Worm (Caenorhabditis elegans) whole organism, young adult: Measurements from ENCODE around the gene E02H9.3.
A peak's percentile ranks its signal among the peaks of the same experiment; 100 is the strongest.

Source experiments
- K11D2.4 ChIP-seq: fragments of 200-800 bp; sonication (Bioruptor generic); IDR thresholded peaks from 2 replicates; pipeline ENCODE4 v1.3.6; 2022; ENCODE audit warnings: missing genetic modification reagents, missing genetic modification characterization, missing compliant biosample characterization
- bed-2 ChIP-seq: fragments of 200-800 bp; sonication (Bioruptor generic); IDR thresholded peaks from 2 replicates; pipeline ENCODE4 v1.3.6; 2022; ENCODE audit warnings: missing genetic modification reagents, missing genetic modification characterization, missing compliant biosample characterization
- ceh-100 ChIP-seq: fragments of 200-800 bp; sonication (Bioruptor generic); IDR thresholded peaks from 2 replicates; pipeline ENCODE4 v1.3.6; 2022; ENCODE audit warnings: missing genetic modification reagents, missing genetic modification characterization, missing compliant biosample characterization
- ceh-27 ChIP-seq: fragments of 200-800 bp; sonication (Bioruptor generic); optimal IDR thresholded peaks from 2 replicates; lab custom pipeline; 2018; ENCODE audit warnings: mild to moderate bottlenecking, missing genetic modification characterization, moderate library complexity, missing compliant biosample characterization
- die-1 ChIP-seq: sonication (generic microtip); optimal IDR thresholded peaks from 2 replicates; lab custom pipeline; 2016; ENCODE audit warnings: missing genotype, mild to moderate bottlenecking, missing genetic modification characterization, missing compliant biosample characterization
- efl-1 ChIP-seq: fragments of 150-350 bp; optimal IDR thresholded peaks from 2 replicates; lab custom pipeline; 2014; ENCODE audit warnings: missing biosample characterization, missing genetic modification reagents, missing genetic modification characterization
- madf-8 ChIP-seq: fragments of 200-800 bp; sonication (Bioruptor generic); conservative IDR thresholded peaks from 2 replicates; pipeline ENCODE4 v1.3.6; 2022; ENCODE audit warnings: missing genetic modification reagents, missing genetic modification characterization, missing compliant biosample characterization
- nfya-1 ChIP-seq: sonication (generic microtip); optimal IDR thresholded peaks from 2 replicates; lab custom pipeline; 2017; ENCODE audit warnings: antibody characterized with exemption, missing compliant biosample characterization, missing genetic modification characterization, borderline replicate concordance; ENCODE audit not compliant: insufficient read depth
- zim-3 ChIP-seq: sonication (generic microtip); optimal IDR thresholded peaks from 2 replicates; lab custom pipeline; 2017; ENCODE audit warnings: mild to moderate bottlenecking, missing genetic modification characterization, moderate library complexity, missing compliant biosample characterization

DNA sequence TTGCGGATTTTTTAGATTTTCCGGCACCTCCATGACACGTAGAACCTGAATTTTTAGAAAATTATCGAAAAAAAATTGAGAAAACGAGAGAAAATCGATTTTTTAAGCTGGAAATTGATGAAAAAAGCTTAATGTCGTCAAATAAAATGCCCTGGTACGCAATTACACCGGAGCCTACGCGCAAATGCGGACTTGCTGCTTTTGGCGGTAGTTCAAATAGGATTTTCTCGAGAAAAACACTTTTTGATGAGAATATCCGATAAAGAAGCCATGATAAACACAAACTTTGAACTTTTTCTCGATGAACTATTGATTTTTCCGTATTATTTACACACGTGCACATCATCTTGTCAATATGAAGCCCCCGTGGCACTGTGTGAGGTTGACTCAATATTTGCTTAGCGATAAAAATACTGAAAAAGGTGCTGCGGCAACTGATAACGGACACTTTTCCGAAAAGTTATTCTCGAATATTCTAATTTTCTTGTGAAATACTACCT is 40.6 kb upstream of the E02H9.3 start, which contains the start of the genes W04B5.5 and W04B5.3:
- no peak for TF ChIP-seq bed-2
- no peak for TF ChIP-seq ceh-100
- no peak for TF ChIP-seq K11D2.4 (GFP tag; lab: Robert Waterston, UW)
- TF ChIP-seq madf-8: no peak
- no peak for TF ChIP-seq ceh-27 (GFP tag; lab: Kevin White, UChicago)
- no peak for TF ChIP-seq zim-3
- TF ChIP-seq nfya-1 (tag; lab: Kevin White, UChicago): no peak
- peak; percentile 82 for TF ChIP-seq efl-1
- no peak for TF ChIP-seq die-1 (tag; lab: Kevin White, UChicago)
